Worm (Caenorhabditis elegans) whole organism, L2 larva: ENCODE data around the gene F16B4.2.
A peak's percentile ranks its signal among the peaks of the same experiment; 100 is the strongest.

Source experiments
- alr-1 ChIP-seq: fragments of 150-350 bp; optimal IDR thresholded peaks from 2 replicates; lab custom pipeline; 2014; ENCODE audit warnings: missing biosample characterization, missing genetic modification characterization
- ceh-16 ChIP-seq: fragments of 150-350 bp; optimal IDR thresholded peaks from 2 replicates; lab custom pipeline; 2014; ENCODE audit warnings: missing biosample characterization, missing genetic modification characterization
- egl-27 ChIP-seq: sonication (generic microtip); optimal IDR thresholded peaks from 3 replicates; lab custom pipeline; 2017; ENCODE audit warnings: missing biosample characterization, missing genetic modification reagents, missing genetic modification characterization
- elt-1 ChIP-seq: fragments of 150-350 bp; optimal IDR thresholded peaks from 2 replicates; lab custom pipeline; 2014; ENCODE audit warnings: missing biosample characterization, missing genetic modification characterization
- elt-3 ChIP-seq: sonication (generic microtip); optimal IDR thresholded peaks from 2 replicates; lab custom pipeline; 2017; ENCODE audit warnings: missing biosample characterization, missing genetic modification characterization
- gmeb-1 ChIP-seq: fragments of 150-350 bp; optimal IDR thresholded peaks from 2 replicates; lab custom pipeline; 2014; ENCODE audit warnings: missing biosample characterization, missing genetic modification characterization
- mdl-1 ChIP-seq, 2 experiments: fragments of 150-350 bp in 1 of 2; sonication (generic microtip) in 1 of 2; optimal IDR thresholded peaks; 2 replicates each; lab custom pipeline; 2017; ENCODE audit warnings: missing biosample characterization in 2 of 2, missing genetic modification characterization in 2 of 2
- nhr-11 ChIP-seq: fragments of 150-350 bp; optimal IDR thresholded peaks from 2 replicates; lab custom pipeline; 2014; ENCODE audit warnings: missing biosample characterization, missing genetic modification characterization
- nhr-12 ChIP-seq: fragments of 150-350 bp; optimal IDR thresholded peaks from 2 replicates; lab custom pipeline; 2014; ENCODE audit warnings: missing biosample characterization, missing genetic modification characterization
- nhr-21 ChIP-seq: fragments of 150-350 bp; optimal IDR thresholded peaks from 2 replicates; lab custom pipeline; 2014; ENCODE audit warnings: missing biosample characterization, missing genetic modification characterization
- nhr-77 ChIP-seq: fragments of 150-350 bp; optimal IDR thresholded peaks from 2 replicates; lab custom pipeline; 2014; ENCODE audit warnings: missing biosample characterization, missing genetic modification characterization
- snpc-4 ChIP-seq: fragments of 150-350 bp; optimal IDR thresholded peaks from 2 replicates; lab custom pipeline; 2014; ENCODE audit warnings: missing biosample characterization, missing genetic modification characterization

DNA sequence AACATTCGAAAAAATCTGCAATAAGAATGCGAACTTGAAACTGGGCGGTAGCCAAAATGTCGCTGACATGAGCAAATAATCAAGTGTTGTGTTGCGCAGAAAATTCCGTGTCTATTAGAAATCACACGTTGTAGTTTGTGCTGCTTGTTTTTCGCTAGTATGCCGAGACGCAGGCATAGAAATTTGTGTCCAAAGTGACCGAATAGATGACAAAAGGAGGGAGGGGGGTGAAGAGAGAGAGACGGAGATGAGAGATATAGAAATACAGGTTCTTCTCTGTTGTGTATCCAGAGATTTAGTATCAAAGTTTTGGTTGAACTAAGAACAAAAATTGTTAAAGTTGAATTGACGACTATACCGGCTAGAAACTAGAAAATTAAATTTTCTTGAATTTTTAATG, 26.4 kb downstream of the F16B4.2 start:
- no peak for TF ChIP-seq ceh-16 (tag; lab: Kevin White, UChicago)
- TF ChIP-seq snpc-4 (tag; lab: Kevin White, UChicago) = no peak
- no peak for TF ChIP-seq nhr-12
- TF ChIP-seq nhr-21 (tag; lab: Kevin White, UChicago) = no peak
- no peak for TF ChIP-seq nhr-11 (tag; lab: Kevin White, UChicago)
- no peak for TF ChIP-seq alr-1 (tag; lab: Kevin White, UChicago)
- TF ChIP-seq mdl-1 (tag; optimal IDR thresholded peaks at IDR 0.05; lab: Kevin White, UChicago) = no peak
- TF ChIP-seq elt-3 (tag; lab: Kevin White, UChicago) = no peak
- TF ChIP-seq nhr-77 = no peak
- no peak for TF ChIP-seq elt-1
- peak; percentile 57 for TF ChIP-seq egl-27 (tag; lab: Kevin White, UChicago)
- TF ChIP-seq gmeb-1 = no peak
